Fruit fly (Drosophila melanogaster): Measurements from ENCODE around the gene dos.

- no peak for TF ChIP-seq CG8478 (optimal IDR thresholded peaks at IDR 0.05)
- TF ChIP-seq CTCF (optimal IDR thresholded peaks at IDR 0.05): no peak
These were observed 47.9 kb upstream of the dos start for dm6 chr3L:2541361-2541760.

All from S2 (cell line).